Fruit fly (Drosophila melanogaster) whole organism, embryonic: ENCODE results near the gene Prat2.

Experiments
- Abd-B ChIP-seq: fragments of 200-800 bp; sonication (Bioruptor generic); optimal IDR thresholded peaks from 2 replicates; lab custom pipeline; 2018; ENCODE audit warnings: missing biosample characterization, mild to moderate bottlenecking, missing genetic modification characterization, moderate library complexity
- C15 ChIP-seq: fragments of 200-800 bp; sonication (Bioruptor generic); IDR thresholded peaks from 3 replicates; pipeline ENCODE4 v1.3.6; 2022; ENCODE audit warnings: missing biosample characterization, missing genetic modification characterization
- CG10959 ChIP-seq: fragments of 200-800 bp; sonication (Bioruptor generic); IDR thresholded peaks from 2 replicates; pipeline ENCODE4 v1.3.6; 2022; ENCODE audit warnings: missing biosample characterization, missing genetic modification characterization
- CG11504 ChIP-seq: fragments of 200-800 bp; sonication (Bioruptor generic); optimal IDR thresholded peaks from 3 replicates; lab custom pipeline; 2019; ENCODE audit warnings: missing biosample characterization, mild to moderate bottlenecking, missing genetic modification characterization, moderate library complexity
- CG12104 ChIP-seq: fragments of 200-800 bp; sonication (Bioruptor generic); optimal IDR thresholded peaks from 3 replicates; lab custom pipeline; 2016; ENCODE audit warnings: missing biosample characterization, missing genetic modification characterization
- CG12769 ChIP-seq: fragments of 200-800 bp; sonication (Bioruptor generic); optimal IDR thresholded peaks from 2 replicates; lab custom pipeline; 2019; ENCODE audit warnings: missing biosample characterization, mild to moderate bottlenecking, missing genetic modification characterization, moderate library complexity
- CG12942 ChIP-seq: fragments of 200-800 bp; sonication (Bioruptor generic); optimal IDR thresholded peaks from 3 replicates; lab custom pipeline; 2016; ENCODE audit warnings: missing biosample characterization, missing genetic modification characterization
- CG14710 ChIP-seq: fragments of 200-800 bp; sonication (Bioruptor generic); optimal IDR thresholded peaks from 3 replicates; lab custom pipeline; 2019; ENCODE audit warnings: missing biosample characterization, mild to moderate bottlenecking, missing genetic modification characterization, moderate library complexity
- CG15011 ChIP-seq: fragments of 200-800 bp; sonication (Bioruptor generic); optimal IDR thresholded peaks from 3 replicates; lab custom pipeline; 2018; ENCODE audit warnings: missing biosample characterization, mild to moderate bottlenecking, missing genetic modification characterization
- CG18476 ChIP-seq: fragments of 200-800 bp; sonication (Bioruptor generic); optimal IDR thresholded peaks from 2 replicates; lab custom pipeline; 2016; ENCODE audit warnings: missing biosample characterization, mild to moderate bottlenecking, missing genetic modification characterization
- CG30431 ChIP-seq: fragments of 200-800 bp; sonication (Bioruptor generic); optimal IDR thresholded peaks from 2 replicates; lab custom pipeline; 2017; ENCODE audit warnings: missing biosample characterization, missing genetic modification characterization
- CG31441 ChIP-seq: fragments of 200-800 bp; sonication (Bioruptor generic); IDR thresholded peaks from 2 replicates; pipeline ENCODE4 v1.3.6; 2022; ENCODE audit warnings: missing biosample characterization, missing genetic modification characterization
- CG3407 ChIP-seq: fragments of 200-800 bp; sonication (Bioruptor generic); optimal IDR thresholded peaks from 2 replicates; lab custom pipeline; 2018; ENCODE audit warnings: missing biosample characterization, mild to moderate bottlenecking, missing genetic modification characterization
- CG6689 ChIP-seq: fragments of 200-800 bp; sonication (Bioruptor generic); IDR thresholded peaks from 2 replicates; pipeline ENCODE4 v1.3.6; 2022; ENCODE audit warnings: missing biosample characterization, missing genetic modification characterization
- CG6791 ChIP-seq: fragments of 200-800 bp; sonication (Bioruptor generic); IDR thresholded peaks from 3 replicates; pipeline ENCODE4 v1.3.6; 2022; ENCODE audit warnings: missing biosample characterization, missing genetic modification characterization; ENCODE audit not compliant: partially characterized antibody
- CG7839 ChIP-seq: fragments of 200-800 bp; sonication (Bioruptor generic); optimal IDR thresholded peaks from 3 replicates; lab custom pipeline; 2018; ENCODE audit warnings: missing biosample characterization, mild to moderate bottlenecking, missing genetic modification characterization, moderate library complexity
- CG8290 ChIP-seq, 3 experiments: fragments of 200-800 bp; sonication (Bioruptor generic); optimal IDR thresholded peaks; 2 replicates each; lab custom pipeline; 2016 to 2019; ENCODE audit warnings: missing biosample characterization in 3 of 3, missing genetic modification characterization in 3 of 3, mild to moderate bottlenecking in 2 of 3, moderate library complexity in 1 of 3
- CG8359 ChIP-seq: fragments of 200-800 bp; sonication (Bioruptor generic); optimal IDR thresholded peaks from 2 replicates; lab custom pipeline; 2017; ENCODE audit warnings: missing biosample characterization, mild to moderate bottlenecking, missing genetic modification characterization, borderline replicate concordance
- CHES-1-like ChIP-seq: fragments of 200-800 bp; sonication (Bioruptor generic); optimal IDR thresholded peaks from 2 replicates; lab custom pipeline; 2016; ENCODE audit warnings: missing biosample characterization, missing genetic modification characterization
- D ChIP-seq, 2 experiments: fragments of 200-800 bp in 1 of 2; fragments of >200 bp in 1 of 2; sonication (Bioruptor generic) in 1 of 2; optimal IDR thresholded peaks; 2 replicates in 1 of 2; 3 replicates in 1 of 2; lab custom pipeline; 2017; ENCODE audit warnings: mild to moderate bottlenecking in 1 of 2, missing biosample characterization in 1 of 2, missing genetic modification characterization in 1 of 2, missing genetic modification reagents in 1 of 2
- Drgx ChIP-seq: fragments of 200-800 bp; sonication (Bioruptor generic); IDR thresholded peaks from 2 replicates; pipeline ENCODE4 v1.3.6; 2022; ENCODE audit warnings: missing biosample characterization, missing genetic modification characterization
- HLH54F ChIP-seq: fragments of 200-800 bp; sonication (Bioruptor generic); optimal IDR thresholded peaks from 3 replicates; lab custom pipeline; 2016; ENCODE audit warnings: missing biosample characterization, missing genetic modification characterization
- Hmx ChIP-seq: fragments of 200-800 bp; sonication (Bioruptor generic); optimal IDR thresholded peaks from 2 replicates; lab custom pipeline; 2016; ENCODE audit warnings: missing biosample characterization, missing genetic modification characterization
- Hsf ChIP-seq: fragments of 200-800 bp; sonication (Bioruptor generic); optimal IDR thresholded peaks from 3 replicates; lab custom pipeline; 2016; ENCODE audit warnings: missing biosample characterization, missing genetic modification characterization
- Max ChIP-seq: fragments of 200-800 bp; sonication (Bioruptor generic); optimal IDR thresholded peaks from 2 replicates; lab custom pipeline; 2016; ENCODE audit warnings: missing biosample characterization, mild to moderate bottlenecking, missing genetic modification characterization
- Nf-YB ChIP-seq: fragments of 200-800 bp; sonication (Bioruptor generic); optimal IDR thresholded peaks from 3 replicates; lab custom pipeline; 2019; ENCODE audit warnings: missing biosample characterization, mild to moderate bottlenecking, missing genetic modification characterization, moderate library complexity
- Sox100B ChIP-seq: fragments of 200-800 bp; sonication (Bioruptor generic); optimal IDR thresholded peaks from 3 replicates; lab custom pipeline; 2018; ENCODE audit warnings: missing biosample characterization, mild to moderate bottlenecking, missing genetic modification characterization
- Ssrp ChIP-seq: fragments of 200-800 bp; sonication (Bioruptor generic); optimal IDR thresholded peaks from 2 replicates; lab custom pipeline; 2018; ENCODE audit warnings: missing biosample characterization, mild to moderate bottlenecking, missing genetic modification characterization, moderate library complexity
- aop ChIP-seq: fragments of 200-800 bp; sonication (Bioruptor generic); IDR thresholded peaks from 2 replicates; pipeline ENCODE4 v1.3.6; 2022; ENCODE audit warnings: missing biosample characterization, missing genetic modification characterization
- az2 ChIP-seq: fragments of 200-800 bp; sonication (Bioruptor generic); optimal IDR thresholded peaks from 3 replicates; lab custom pipeline; 2016; ENCODE audit warnings: missing biosample characterization, missing genetic modification characterization
- crp ChIP-seq, 2 experiments: fragments of 200-800 bp; sonication (Bioruptor generic); optimal IDR thresholded peaks; 2 replicates in 1 of 2; 3 replicates in 1 of 2; lab custom pipeline; 2017; ENCODE audit warnings: missing biosample characterization in 2 of 2, missing genetic modification characterization in 2 of 2, mild to moderate bottlenecking in 1 of 2, moderate library complexity in 1 of 2
- dmrt11E ChIP-seq: fragments of 200-800 bp; sonication (Bioruptor generic); optimal IDR thresholded peaks from 3 replicates; lab custom pipeline; 2018; ENCODE audit warnings: missing biosample characterization, mild to moderate bottlenecking, missing genetic modification characterization, moderate library complexity
- dmrt99B ChIP-seq: fragments of 200-800 bp; sonication (Bioruptor generic); optimal IDR thresholded peaks from 2 replicates; lab custom pipeline; 2018; ENCODE audit warnings: missing biosample characterization, mild to moderate bottlenecking, missing genetic modification characterization, moderate library complexity
- en ChIP-seq: fragments of 200-800 bp; sonication (Bioruptor generic); optimal IDR thresholded peaks from 2 replicates; lab custom pipeline; 2016; ENCODE audit warnings: missing biosample characterization, missing genetic modification characterization
- gem ChIP-seq: fragments of 200-800 bp; sonication (Bioruptor generic); optimal IDR thresholded peaks from 2 replicates; lab custom pipeline; 2019; ENCODE audit warnings: missing biosample characterization, mild to moderate bottlenecking, missing genetic modification characterization, moderate library complexity
- grau ChIP-seq: fragments of 200-800 bp; optimal IDR thresholded peaks from 3 replicates; lab custom pipeline; 2019; ENCODE audit warnings: missing biosample characterization, mild to moderate bottlenecking, missing genetic modification characterization, moderate library complexity
- hkb ChIP-seq, 2 experiments: fragments of 200-800 bp in 1 of 2; fragments of >200 bp in 1 of 2; sonication (Bioruptor generic) in 1 of 2; IDR thresholded peaks in 1 of 2; optimal IDR thresholded peaks in 1 of 2; 2 replicates each; pipeline versions ENCODE4 v1.3.6 to Lab custom; 2017 to 2022; ENCODE audit warnings: missing biosample characterization in 1 of 2, missing genetic modification characterization in 1 of 2
- inv ChIP-seq: fragments of 200-800 bp; sonication (Bioruptor generic); IDR thresholded peaks from 2 replicates; pipeline ENCODE4 v1.3.6; 2022; ENCODE audit warnings: missing biosample characterization, missing genetic modification characterization; ENCODE audit not compliant: partially characterized antibody
- jumu ChIP-seq: fragments of 200-800 bp; sonication (Bioruptor generic); optimal IDR thresholded peaks from 3 replicates; lab custom pipeline; 2016; ENCODE audit warnings: missing biosample characterization, missing genetic modification characterization
- lola ChIP-seq, 3 experiments: fragments of >200 bp in 2 of 3; fragments of 200-800 bp in 1 of 3; sonication (Bioruptor generic) in 1 of 3; optimal IDR thresholded peaks; 2 replicates each; lab custom pipeline; 2017 to 2019; ENCODE audit warnings: missing biosample characterization in 3 of 3, missing genetic modification characterization in 3 of 3, mild to moderate bottlenecking in 1 of 3, moderate library complexity in 1 of 3
- otp ChIP-seq: fragments of 200-800 bp; sonication (Bioruptor generic); IDR thresholded peaks from 3 replicates; pipeline ENCODE4, ENCODE4 v1.3.6; 2022; ENCODE audit warnings: missing biosample characterization, missing genetic modification characterization
- phol ChIP-seq: fragments of 200-800 bp; sonication (Bioruptor generic); optimal IDR thresholded peaks from 3 replicates; lab custom pipeline; 2018; ENCODE audit warnings: missing biosample characterization, mild to moderate bottlenecking, missing genetic modification characterization, moderate library complexity
- pros ChIP-seq: fragments of 200-800 bp; sonication (Bioruptor generic); optimal IDR thresholded peaks from 3 replicates; lab custom pipeline; 2019; ENCODE audit warnings: missing biosample characterization, mild to moderate bottlenecking, missing genetic modification characterization, moderate library complexity
- psq ChIP-seq: fragments of 200-800 bp; sonication (Bioruptor generic); optimal IDR thresholded peaks from 2 replicates; lab custom pipeline; 2017; ENCODE audit warnings: missing biosample characterization, missing genetic modification characterization
- row ChIP-seq: fragments of 200-800 bp; sonication (Bioruptor generic); IDR thresholded peaks from 3 replicates; pipeline ENCODE4 v1.3.6; 2022; ENCODE audit warnings: missing biosample characterization, missing genetic modification characterization
- stwl ChIP-seq: fragments of 200-800 bp; sonication (Bioruptor generic); optimal IDR thresholded peaks from 3 replicates; lab custom pipeline; 2018; ENCODE audit warnings: missing biosample characterization, mild to moderate bottlenecking, missing genetic modification characterization, moderate library complexity
- wor ChIP-seq: fragments of 200-800 bp; sonication (Bioruptor generic); IDR thresholded peaks from 2 replicates; pipeline ENCODE4 v1.3.6; 2022; ENCODE audit warnings: missing biosample characterization, missing genetic modification characterization

Prat2 gene

dm6 chr3L:6885666-6886335 is 28.9 kb downstream of the Prat2 start (continued):
- no peak for TF ChIP-seq HLH54F (GFP tag; lab: Kevin White, UChicago)
- TF ChIP-seq CG6689 (GFP tag; lab: Robert Waterston, UW) = 0 out of 2 replicates have a peak, but pooled peaks have one; percentile 30
- TF ChIP-seq Max (GFP tag; lab: Kevin White, UChicago) = no peak
- TF ChIP-seq CG14710 (tag; lab: Kevin White, UChicago) = peak; percentile 72
- 0 out of 3 replicates have a peak, but pooled peaks have one; percentile 5 for TF ChIP-seq CG6791
- TF ChIP-seq Ssrp = peak; percentile 56
- TF ChIP-seq CG12104 (GFP tag; lab: Kevin White, UChicago) = no peak
- TF ChIP-seq Drgx (GFP tag; lab: Robert Waterston, UW) = no peak
- TF ChIP-seq CG8359 = peak; percentile 22
- TF ChIP-seq Abd-B (GFP tag; lab: Kevin White, UChicago) = no peak
- no peak for TF ChIP-seq en
- peak; percentile 39; the same call in 2 of the 3 replicates for TF ChIP-seq row (GFP tag; lab: Robert Waterston, UW)
- no peak for TF ChIP-seq Hsf
- TF ChIP-seq CG7839 (tag; lab: Kevin White, UChicago) = peak; percentile 53
- peak; percentile 79 for TF ChIP-seq dmrt11E (tag; lab: Kevin White, UChicago)
- peak; percentile 10 for TF ChIP-seq CG3407 (GFP tag; lab: Kevin White, UChicago)
- peak; percentile 27 for TF ChIP-seq Nf-YB (GFP tag; lab: Kevin White, UChicago)
- TF ChIP-seq wor (GFP tag; lab: Robert Waterston, UW) = no peak
- peak; percentile 12 for TF ChIP-seq CG30431
- TF ChIP-seq inv (GFP tag; lab: Robert Waterston, UW) = no peak
- TF ChIP-seq crp (GFP tag; optimal IDR thresholded peaks at IDR 0.05; lab: Kevin White, UChicago) = no peak
- TF ChIP-seq CG31441 (GFP tag; lab: Robert Waterston, UW) = peak; percentile 72
- TF ChIP-seq CG10959 (GFP tag; lab: Robert Waterston, UW) = no peak
- peak; percentile 57 for TF ChIP-seq grau (tag; lab: Kevin White, UChicago)
- TF ChIP-seq CHES-1-like (GFP tag; lab: Kevin White, UChicago) = no peak
- TF ChIP-seq otp (GFP tag; lab: Robert Waterston, UW) = no peak
- no peak for TF ChIP-seq CG8290 (GFP tag; optimal IDR thresholded peaks at IDR 0.05; lab: Kevin White, UChicago)
- no peak for TF ChIP-seq CG8290 (tag; optimal IDR thresholded peaks at IDR 0.05; lab: Kevin White, UChicago)
- no peak for TF ChIP-seq stwl (tag; lab: Kevin White, UChicago)
- TF ChIP-seq jumu (GFP tag; lab: Kevin White, UChicago) = no peak
- TF ChIP-seq dmrt99B (tag; lab: Kevin White, UChicago) = peak; percentile 56
- TF ChIP-seq gem = peak; percentile 75
- peak in 1 of 3 experiments; percentile 83 for TF ChIP-seq lola (GFP tag; optimal IDR thresholded peaks at IDR 0.05; lab: Kevin White, UChicago)
- TF ChIP-seq D (optimal IDR thresholded peaks at IDR 0.05; lab: Kevin White, UChicago) = no peak
- TF ChIP-seq D (GFP tag; optimal IDR thresholded peaks at IDR 0.05; lab: Kevin White, UChicago) = peak; percentile 61
- TF ChIP-seq psq (GFP tag; lab: Kevin White, UChicago) = no peak
- peak; percentile 5 for TF ChIP-seq az2 (GFP tag; lab: Kevin White, UChicago)
- no peak for TF ChIP-seq CG12942 (GFP tag; lab: Kevin White, UChicago)
- peak; percentile 52 for TF ChIP-seq phol (tag; lab: Kevin White, UChicago)
- TF ChIP-seq CG15011 (GFP tag; lab: Kevin White, UChicago) = no peak
- TF ChIP-seq CG18476 (GFP tag; lab: Kevin White, UChicago) = no peak
- TF ChIP-seq CG12769 (tag; lab: Kevin White, UChicago) = no peak
- TF ChIP-seq Hmx (GFP tag; lab: Kevin White, UChicago) = no peak
- peak; percentile 73 for TF ChIP-seq Sox100B (GFP tag; lab: Kevin White, UChicago)
- TF ChIP-seq C15 (GFP tag; lab: Robert Waterston, UW) = no peak
- peak; percentile 95 for TF ChIP-seq pros
- TF ChIP-seq CG11504 (tag; lab: Kevin White, UChicago) = peak; percentile 66
- TF ChIP-seq hkb (optimal IDR thresholded peaks at IDR 0.05; lab: Kevin White, UChicago) = no peak
- no peak for TF ChIP-seq hkb (GFP tag; IDR thresholded peaks at IDR 0.05; lab: Robert Waterston, UW)
- TF ChIP-seq aop = no peak
